Fruit fly (Drosophila melanogaster) whole organism, prepupa: ENCODE data around the gene Pex19.

Experiments
- Blimp-1 ChIP-seq: fragments of 200-800 bp; sonication (Bioruptor generic); optimal IDR thresholded peaks from 3 replicates; lab custom pipeline; 2017; ENCODE audit warnings: missing biosample characterization, missing genetic modification characterization, mild to moderate bottlenecking, moderate library complexity, missing genetic modification reagents
- CG10631 ChIP-seq: fragments of 200-800 bp; sonication (Bioruptor generic); optimal IDR thresholded peaks from 2 replicates; lab custom pipeline; 2016; ENCODE audit warnings: missing biosample characterization, missing genetic modification characterization
- CG10669 ChIP-seq: fragments of 200-800 bp; sonication (Bioruptor generic); optimal IDR thresholded peaks from 3 replicates; lab custom pipeline; 2018; ENCODE audit warnings: missing biosample characterization, mild to moderate bottlenecking, missing genetic modification characterization, moderate library complexity
- CG11762 ChIP-seq: fragments of 200-800 bp; sonication (Bioruptor generic); optimal IDR thresholded peaks from 3 replicates; lab custom pipeline; 2016; ENCODE audit warnings: missing biosample characterization, missing genetic modification characterization; ENCODE audit not compliant: insufficient read depth
- CG11902 ChIP-seq: fragments of 200-800 bp; sonication (Bioruptor generic); optimal IDR thresholded peaks from 3 replicates; lab custom pipeline; 2016; ENCODE audit warnings: missing biosample characterization, missing genetic modification characterization
- CG1621 ChIP-seq: fragments of 200-800 bp; sonication (Bioruptor generic); optimal IDR thresholded peaks from 3 replicates; lab custom pipeline; 2018; ENCODE audit warnings: missing biosample characterization, mild to moderate bottlenecking, missing genetic modification characterization
- CG16779 ChIP-seq: fragments of 200-800 bp; sonication (Bioruptor generic); optimal IDR thresholded peaks from 3 replicates; lab custom pipeline; 2017; ENCODE audit warnings: missing biosample characterization, mild to moderate bottlenecking, missing genetic modification characterization
- CG3032 ChIP-seq: fragments of 200-800 bp; optimal IDR thresholded peaks from 2 replicates; lab custom pipeline; 2019; ENCODE audit warnings: missing biosample characterization, mild to moderate bottlenecking, missing genetic modification characterization, moderate library complexity
- CG31627 ChIP-seq: fragments of 200-800 bp; sonication (Bioruptor generic); optimal IDR thresholded peaks from 3 replicates; lab custom pipeline; 2016; ENCODE audit warnings: missing biosample characterization, missing genetic modification characterization
- CG34406 ChIP-seq: fragments of 200-800 bp; sonication (Bioruptor generic); optimal IDR thresholded peaks from 3 replicates; lab custom pipeline; 2016; ENCODE audit warnings: missing biosample characterization, missing genetic modification characterization
- CG4318 ChIP-seq: fragments of 200-800 bp; sonication (Bioruptor generic); optimal IDR thresholded peaks from 3 replicates; lab custom pipeline; 2017; ENCODE audit warnings: missing biosample characterization, mild to moderate bottlenecking, missing genetic modification characterization
- CG6163 ChIP-seq: fragments of 200-800 bp; sonication (Bioruptor generic); IDR thresholded peaks from 3 replicates; pipeline ENCODE4 v1.3.6; 2022; ENCODE audit warnings: missing biosample characterization, missing genetic modification characterization
- CG6276 ChIP-seq: fragments of 200-800 bp; sonication (Bioruptor generic); optimal IDR thresholded peaks from 2 replicates; lab custom pipeline; 2017; ENCODE audit warnings: missing biosample characterization, mild to moderate bottlenecking, missing genetic modification characterization
- CG6792 ChIP-seq: fragments of 200-800 bp; sonication (Bioruptor generic); optimal IDR thresholded peaks from 3 replicates; lab custom pipeline; 2016; ENCODE audit warnings: missing biosample characterization, missing genetic modification characterization
- CG6808 ChIP-seq: fragments of 200-800 bp; sonication (Bioruptor generic); optimal IDR thresholded peaks from 3 replicates; lab custom pipeline; 2017; ENCODE audit warnings: missing biosample characterization, missing genetic modification characterization, mild to moderate bottlenecking, moderate library complexity, missing genetic modification reagents
- CG6854 ChIP-seq: fragments of 200-800 bp; sonication (Bioruptor generic); optimal IDR thresholded peaks from 2 replicates; lab custom pipeline; 2017; ENCODE audit warnings: missing biosample characterization, mild to moderate bottlenecking, missing genetic modification characterization
- CG7368 ChIP-seq: fragments of 200-800 bp; sonication (Bioruptor generic); optimal IDR thresholded peaks from 3 replicates; lab custom pipeline; 2016; ENCODE audit warnings: missing biosample characterization, missing genetic modification characterization
- CG8119 ChIP-seq: fragments of 200-800 bp; sonication (Bioruptor generic); IDR thresholded peaks from 3 replicates; pipeline ENCODE4 v1.3.6; 2022; ENCODE audit warnings: missing biosample characterization, missing genetic modification characterization
- CG8632 ChIP-seq: fragments of 200-800 bp; sonication (Bioruptor generic); optimal IDR thresholded peaks from 3 replicates; lab custom pipeline; 2016; ENCODE audit warnings: missing biosample characterization, missing genetic modification characterization
- Eip78C ChIP-seq: fragments of 200-800 bp; sonication (Bioruptor generic); peaks from one replicate; lab custom pipeline; 2016; ENCODE audit warnings: missing biosample characterization, missing genetic modification characterization
- Eip93F ChIP-seq: fragments of 200-800 bp; sonication (Bioruptor generic); optimal IDR thresholded peaks from 2 replicates; lab custom pipeline; 2016; ENCODE audit warnings: missing biosample characterization, mild to moderate bottlenecking, missing genetic modification characterization
- Hr38 ChIP-seq: sonication (Bioruptor generic); optimal IDR thresholded peaks from 2 replicates; lab custom pipeline; 2016; ENCODE audit warnings: missing biosample characterization, missing genetic modification characterization
- Hr39 ChIP-seq: fragments of 200-800 bp; sonication (Bioruptor generic); optimal IDR thresholded peaks from 2 replicates; lab custom pipeline; 2016; ENCODE audit warnings: missing biosample characterization, missing genetic modification characterization
- Met ChIP-seq: fragments of 200-800 bp; sonication (Bioruptor generic); optimal IDR thresholded peaks from 3 replicates; lab custom pipeline; 2016; ENCODE audit warnings: missing biosample characterization, missing genetic modification characterization
- achi ChIP-seq: fragments of 200-800 bp; sonication (Bioruptor generic); optimal IDR thresholded peaks from 3 replicates; lab custom pipeline; 2016; ENCODE audit warnings: missing biosample characterization, missing genetic modification characterization
- esn ChIP-seq: fragments of 200-800 bp; sonication (Bioruptor generic); optimal IDR thresholded peaks from 2 replicates; lab custom pipeline; 2016; ENCODE audit warnings: missing biosample characterization, mild to moderate bottlenecking, missing genetic modification characterization, moderate library complexity
- fkh ChIP-seq: fragments of 200-800 bp; sonication (Bioruptor generic); optimal IDR thresholded peaks from 3 replicates; lab custom pipeline; 2017; ENCODE audit warnings: missing biosample characterization, mild to moderate bottlenecking, missing genetic modification characterization, moderate library complexity
- lz ChIP-seq: fragments of 200-800 bp; sonication (Bioruptor generic); optimal IDR thresholded peaks from 3 replicates; lab custom pipeline; 2016; ENCODE audit warnings: missing biosample characterization, missing genetic modification characterization
- spab ChIP-seq: fragments of 200-800 bp; sonication (Bioruptor generic); optimal IDR thresholded peaks from 2 replicates; lab custom pipeline; 2017; ENCODE audit warnings: missing biosample characterization, mild to moderate bottlenecking, missing genetic modification characterization, missing genetic modification reagents
- ss ChIP-seq, 2 experiments: fragments of 200-800 bp; sonication (Bioruptor generic); optimal IDR thresholded peaks; 2 replicates in 1 of 2; 3 replicates in 1 of 2; lab custom pipeline; 2017 to 2018; ENCODE audit warnings: mild to moderate bottlenecking in 2 of 2, missing biosample characterization in 2 of 2, missing genetic modification characterization in 2 of 2, moderate library complexity in 1 of 2
- svp ChIP-seq: fragments of 200-800 bp; sonication (Bioruptor generic); peaks from one replicate; lab custom pipeline; 2016; ENCODE audit warnings: missing biosample characterization, missing genetic modification characterization
- topi ChIP-seq: fragments of 200-800 bp; sonication (Bioruptor generic); optimal IDR thresholded peaks from 3 replicates; lab custom pipeline; 2016; ENCODE audit warnings: missing biosample characterization, missing genetic modification characterization
- vri ChIP-seq: fragments of 200-800 bp; sonication (Bioruptor generic); optimal IDR thresholded peaks from 3 replicates; lab custom pipeline; 2016; ENCODE audit warnings: missing biosample characterization, mild to moderate bottlenecking, missing genetic modification characterization

Pex19 gene

dm6 chr2L:12103231-12104210, 11.9 kb downstream of the Pex19 start, which contains the start of the genes Patsas and ThrRS (continued):
- peak; percentile 71 for TF ChIP-seq CG6808
- no peak for TF ChIP-seq CG8632
- no peak for TF ChIP-seq CG6854 (GFP tag; lab: Kevin White, UChicago)
- peak; percentile 83 for TF ChIP-seq CG8119 (GFP tag; lab: Robert Waterston, UW)
- TF ChIP-seq CG11762: no peak
- TF ChIP-seq CG31627 (GFP tag; lab: Kevin White, UChicago): peak; percentile 83
- TF ChIP-seq vri (GFP tag; lab: Kevin White, UChicago): no peak
- TF ChIP-seq, all 60 proteins: peak for 36

dm6 chr2L:12107087-12107486, 15.5 kb downstream of the Pex19 start:
- TF ChIP-seq CG6808 (no peak), fkh (GFP tag; lab: Kevin White, UChicago) (no peak), vri (GFP tag; lab: Kevin White, UChicago) (no peak), Hr38 (GFP tag; lab: Kevin White, UChicago) (no peak), ss (GFP tag; optimal IDR thresholded peaks at IDR 0.05; lab: Kevin White, UChicago) (no peak), CG16779 (tag; lab: Kevin White, UChicago) (no peak), Hr39 (no peak), Met (GFP tag; lab: Kevin White, UChicago) (no peak), Blimp-1 (no peak), CG6163 (no peak), CG7368 (GFP tag; lab: Kevin White, UChicago) (no peak), spab (GFP tag; lab: Kevin White, UChicago) (no peak)

dm6 chr2L:12108779-12109564, 17.4 kb downstream of the Pex19 start, which contains the start of the genes Rab6 and Phae1:
Gene Rab6, minus strand, starts transcription at chr2L:12109116.
Gene Phae1, plus strand, starts transcription at chr2L:12109417.
- TF ChIP-seq CG6854 (GFP tag; lab: Kevin White, UChicago) (peak; percentile 68), CG10631 (GFP tag; lab: Kevin White, UChicago) (no peak), CG11902 (GFP tag; lab: Kevin White, UChicago) (no peak), svp (GFP tag; lab: Kevin White, UChicago) (peak; percentile 77), CG34406 (GFP tag; lab: Kevin White, UChicago) (no peak), CG3032 (tag; lab: Kevin White, UChicago) (peak; percentile 6), Eip78C (peak; percentile 15), CG6808 (no peak), Blimp-1 (no peak), Eip93F (GFP tag; lab: Kevin White, UChicago) (no peak), esn (GFP tag; lab: Kevin White, UChicago) (no peak), CG4318 (GFP tag; lab: Kevin White, UChicago) (no peak), fkh (GFP tag; lab: Kevin White, UChicago) (no peak), CG1621 (tag; lab: Kevin White, UChicago) (peak; percentile 73), CG6792 (GFP tag; lab: Kevin White, UChicago) (no peak), CG16779 (tag; lab: Kevin White, UChicago) (no peak)

- no peak for TF ChIP-seq topi (GFP tag; lab: Kevin White, UChicago)
- no peak for TF ChIP-seq ss (GFP tag; optimal IDR thresholded peaks at IDR 0.05; lab: Kevin White, UChicago)
- no peak for TF ChIP-seq achi (GFP tag; lab: Kevin White, UChicago)
- TF ChIP-seq lz (GFP tag; lab: Kevin White, UChicago): no peak
- TF ChIP-seq Eip78C: peak; percentile 32
- no peak for TF ChIP-seq CG10669 (GFP tag; lab: Kevin White, UChicago)
- TF ChIP-seq CG6276 (GFP tag; lab: Kevin White, UChicago): no peak
Observed at dm6 chr2L:12110810-12111209, 19.2 kb downstream of the Pex19 start, which contains the start of gene Phae2. Gene Phae2, plus strand, starts transcription at chr2L:12111110.
